Worm (Caenorhabditis elegans) whole organism, young adult: Measurements from ENCODE around the gene F17C11.4.

Experiments
- B0019.2 ChIP-seq: fragments of 200-800 bp; sonication (Bioruptor generic); conservative IDR thresholded peaks from 2 replicates; pipeline ENCODE4 v1.3.6; 2022; ENCODE audit warnings: missing genetic modification reagents, missing genetic modification characterization, missing compliant biosample characterization
- B0035.1 ChIP-seq: sonication (generic microtip); optimal IDR thresholded peaks from 2 replicates; lab custom pipeline; 2016; ENCODE audit warnings: missing genetic modification characterization, mild to moderate bottlenecking, missing compliant biosample characterization, missing genotype, missing genetic modification reagents
- C17E4.6 ChIP-seq: fragments of 200-800 bp; sonication (Bioruptor generic); IDR thresholded peaks from 2 replicates; pipeline ENCODE4 v1.3.6; 2022; ENCODE audit warnings: missing genetic modification reagents, missing genetic modification characterization, missing compliant biosample characterization
- F10E7.11 ChIP-seq: sonication (generic microtip); optimal IDR thresholded peaks from 2 replicates; lab custom pipeline; 2017; ENCODE audit warnings: mild to moderate bottlenecking, missing genetic modification characterization, moderate library complexity, missing compliant biosample characterization
- F22D6.2 ChIP-seq: sonication (generic microtip); optimal IDR thresholded peaks from 2 replicates; lab custom pipeline; 2016; ENCODE audit warnings: mild to moderate bottlenecking, missing genetic modification characterization, missing compliant biosample characterization
- F23B12.7 ChIP-seq: sonication (generic microtip); optimal IDR thresholded peaks from 2 replicates; lab custom pipeline; 2017; ENCODE audit warnings: missing genetic modification characterization, mild to moderate bottlenecking, missing compliant biosample characterization, antibody characterized with exemption, moderate library complexity; ENCODE audit not compliant: insufficient read depth
- F37B4.10 ChIP-seq: fragments of 200-800 bp; sonication (Bioruptor generic); IDR thresholded peaks from 2 replicates; pipeline ENCODE4 v1.3.6; 2022; ENCODE audit warnings: missing genetic modification characterization, missing compliant biosample characterization
- F52B5.7 ChIP-seq: sonication (generic microtip); optimal IDR thresholded peaks from 2 replicates; lab custom pipeline; 2016; ENCODE audit warnings: mild to moderate bottlenecking, missing genetic modification characterization, missing compliant biosample characterization
- F57C9.4 ChIP-seq: sonication (generic microtip); optimal IDR thresholded peaks from 2 replicates; lab custom pipeline; 2017; ENCODE audit warnings: mild to moderate bottlenecking, missing genetic modification characterization, missing compliant biosample characterization
- K12H6.12 ChIP-seq: fragments of 200-800 bp; sonication (Bioruptor generic); optimal IDR thresholded peaks from 2 replicates; lab custom pipeline; 2018; ENCODE audit warnings: mild to moderate bottlenecking, missing genetic modification characterization, missing compliant biosample characterization
- Y56A3A.18 ChIP-seq: fragments of 200-800 bp; sonication (Bioruptor generic); IDR thresholded peaks from 2 replicates; pipeline ENCODE4 v1.3.6; 2022; ENCODE audit warnings: missing genetic modification reagents, missing genetic modification characterization, missing compliant biosample characterization
- Y79H2A.3 ChIP-seq: fragments of 200-800 bp; sonication (Bioruptor generic); conservative IDR thresholded peaks from 2 replicates; pipeline ENCODE4 v1.3.6; 2022; ENCODE audit warnings: missing genetic modification reagents, missing genetic modification characterization, missing compliant biosample characterization
- Y95B8A.8 ChIP-seq: fragments of 200-800 bp; sonication (Bioruptor generic); IDR thresholded peaks from 2 replicates; pipeline ENCODE4 v1.3.6; 2022; ENCODE audit warnings: missing genetic modification reagents, missing genetic modification characterization, missing compliant biosample characterization
- akir-1 ChIP-seq: fragments of 200-800 bp; sonication (Bioruptor generic); optimal IDR thresholded peaks from 2 replicates; lab custom pipeline; 2018; ENCODE audit warnings: mild to moderate bottlenecking, missing genetic modification characterization, moderate library complexity, missing compliant biosample characterization
- attf-3 ChIP-seq: fragments of 200-800 bp; sonication (Bioruptor generic); conservative IDR thresholded peaks from 2 replicates; pipeline ENCODE4 v1.3.6; 2022; ENCODE audit warnings: missing genetic modification reagents, missing genetic modification characterization, missing compliant biosample characterization
- attf-5 ChIP-seq: fragments of 200-800 bp; sonication (Bioruptor generic); optimal IDR thresholded peaks from 2 replicates; lab custom pipeline; 2018; ENCODE audit warnings: mild to moderate bottlenecking, missing genetic modification characterization, missing compliant biosample characterization
- cebp-1 ChIP-seq, 2 experiments: fragments of 200-800 bp in 1 of 2; sonication (Bioruptor generic) in 1 of 2; sonication (generic microtip) in 1 of 2; IDR thresholded peaks in 1 of 2; optimal IDR thresholded peaks in 1 of 2; 2 replicates each; pipeline versions ENCODE4 v1.3.6 to Lab custom; 2017 to 2022; ENCODE audit warnings: missing compliant biosample characterization in 2 of 2, missing genetic modification characterization in 2 of 2, mild to moderate bottlenecking in 1 of 2, missing genetic modification reagents in 1 of 2, moderate library complexity in 1 of 2
- cebp-2 ChIP-seq: fragments of 200-800 bp; sonication (Bioruptor generic); IDR thresholded peaks from 2 replicates; pipeline ENCODE4 v1.3.6; 2022; ENCODE audit warnings: missing genetic modification characterization, missing compliant biosample characterization
- ceh-27 ChIP-seq: fragments of 200-800 bp; sonication (Bioruptor generic); optimal IDR thresholded peaks from 2 replicates; lab custom pipeline; 2018; ENCODE audit warnings: mild to moderate bottlenecking, missing genetic modification characterization, moderate library complexity, missing compliant biosample characterization
- ceh-91 ChIP-seq: fragments of 200-800 bp; sonication (Bioruptor generic); IDR thresholded peaks from 2 replicates; pipeline ENCODE4 v1.3.6; 2022; ENCODE audit warnings: missing genetic modification reagents, missing genetic modification characterization, missing compliant biosample characterization
- efl-1 ChIP-seq: fragments of 150-350 bp; optimal IDR thresholded peaks from 2 replicates; lab custom pipeline; 2014; ENCODE audit warnings: missing biosample characterization, missing genetic modification reagents, missing genetic modification characterization
- egl-18 ChIP-seq: fragments of 200-800 bp; sonication (Bioruptor generic); IDR thresholded peaks from 2 replicates; pipeline ENCODE4 v1.3.6; 2022; ENCODE audit warnings: missing genetic modification reagents, missing genetic modification characterization, missing compliant biosample characterization
- egl-44 ChIP-seq: fragments of 200-800 bp; sonication (Bioruptor generic); IDR thresholded peaks from 2 replicates; pipeline ENCODE4 v1.3.6; 2022; ENCODE audit warnings: missing genetic modification reagents, missing genetic modification characterization, missing compliant biosample characterization
- ekl-4 ChIP-seq: fragments of 200-800 bp; sonication (Bioruptor generic); IDR thresholded peaks from 2 replicates; pipeline ENCODE4 v1.3.6; 2022; ENCODE audit warnings: missing genetic modification reagents, missing genetic modification characterization, missing compliant biosample characterization
- ets-4 ChIP-seq: fragments of 200-800 bp; sonication (Bioruptor generic); optimal IDR thresholded peaks from 2 replicates; lab custom pipeline; 2018; ENCODE audit warnings: mild to moderate bottlenecking, missing genetic modification characterization, missing compliant biosample characterization
- fkh-3 ChIP-seq: sonication (generic microtip); optimal IDR thresholded peaks from 2 replicates; lab custom pipeline; 2016; ENCODE audit warnings: mild to moderate bottlenecking, missing genetic modification characterization, missing compliant biosample characterization
- him-1 ChIP-seq: sonication (generic microtip); optimal IDR thresholded peaks from 2 replicates; lab custom pipeline; 2016; ENCODE audit warnings: missing genotype, missing genetic modification reagents, missing genetic modification characterization, missing compliant biosample characterization
- hlh-12 ChIP-seq: sonication (generic microtip); optimal IDR thresholded peaks from 2 replicates; lab custom pipeline; 2016; ENCODE audit warnings: missing genetic modification characterization, missing compliant biosample characterization
- lin-26 ChIP-seq: fragments of 200-800 bp; sonication (Bioruptor generic); IDR thresholded peaks from 2 replicates; pipeline ENCODE4 v1.3.6; 2022; ENCODE audit warnings: missing genetic modification reagents, missing genetic modification characterization, missing compliant biosample characterization
- lin-35 ChIP-seq, 3 experiments: fragments of 150-350 bp in 2 of 3; sonication (generic microtip) in 1 of 3; optimal IDR thresholded peaks; 2 replicates each; lab custom pipeline; 2014 to 2018; ENCODE audit warnings: missing biosample characterization in 3 of 3, missing genetic modification characterization in 3 of 3, missing genetic modification reagents in 3 of 3
- lin-40 ChIP-seq: sonication (generic microtip); optimal IDR thresholded peaks from 2 replicates; lab custom pipeline; 2016; ENCODE audit warnings: missing genetic modification characterization, mild to moderate bottlenecking, missing compliant biosample characterization, missing genotype, missing genetic modification reagents
- lin-54 ChIP-seq: fragments of 200-800 bp; sonication (Bioruptor generic); optimal IDR thresholded peaks from 2 replicates; lab custom pipeline; 2018; ENCODE audit warnings: mild to moderate bottlenecking, missing genetic modification characterization, missing compliant biosample characterization
- lsy-27 ChIP-seq: sonication (generic microtip); optimal IDR thresholded peaks from 2 replicates; lab custom pipeline; 2017; ENCODE audit warnings: missing genetic modification characterization, mild to moderate bottlenecking, missing compliant biosample characterization, antibody characterized with exemption, missing genotype, borderline replicate concordance; ENCODE audit not compliant: insufficient read depth
- madf-3 ChIP-seq: fragments of 200-800 bp; sonication (Bioruptor generic); IDR thresholded peaks from 2 replicates; pipeline ENCODE4 v1.3.6; 2022; ENCODE audit warnings: missing genetic modification reagents, missing genetic modification characterization, missing compliant biosample characterization
- nfya-2 ChIP-seq: fragments of 200-800 bp; sonication (Bioruptor generic); IDR thresholded peaks from 2 replicates; pipeline ENCODE4 v1.3.6; 2022; ENCODE audit warnings: missing genetic modification reagents, missing genetic modification characterization, missing compliant biosample characterization
- nhr-80 ChIP-seq: sonication (generic microtip); optimal IDR thresholded peaks from 2 replicates; lab custom pipeline; 2016; ENCODE audit warnings: missing genetic modification characterization, missing compliant biosample characterization
- repo-1 ChIP-seq: sonication (generic microtip); optimal IDR thresholded peaks from 2 replicates; lab custom pipeline; 2017; ENCODE audit warnings: mild to moderate bottlenecking, missing genetic modification characterization, missing compliant biosample characterization
- rpc-1 ChIP-seq, 2 experiments: fragments of 150-350 bp in 1 of 2; sonication (generic microtip) in 1 of 2; optimal IDR thresholded peaks; 2 replicates each; lab custom pipeline; 2014 to 2018; ENCODE audit warnings: missing biosample characterization in 1 of 2, missing genetic modification characterization in 1 of 2, missing genetic modification reagents in 1 of 2, missing genotype in 1 of 2
- sea-2 ChIP-seq: fragments of 200-800 bp; sonication (Bioruptor generic); IDR thresholded peaks from 2 replicates; pipeline ENCODE4 v1.3.6; 2022; ENCODE audit warnings: missing genetic modification characterization, missing compliant biosample characterization
- snpc-4 ChIP-seq, 5 experiments: fragments of 150-350 bp in 1 of 5; sonication (generic microtip) in 4 of 5; optimal IDR thresholded peaks; 2 replicates each; lab custom pipeline; 2014 to 2018; ENCODE audit warnings: missing genetic modification characterization in 5 of 5, missing biosample characterization in 3 of 5, antibody characterized with exemption in 2 of 5, mild to moderate bottlenecking in 2 of 5, missing compliant biosample characterization in 2 of 5, missing genotype in 2 of 5, moderate library complexity in 2 of 5, missing genetic modification reagents in 1 of 5
- somi-1 ChIP-seq: fragments of 200-800 bp; sonication (Bioruptor generic); optimal IDR thresholded peaks from 2 replicates; lab custom pipeline; 2018; ENCODE audit warnings: mild to moderate bottlenecking, missing genetic modification characterization, missing compliant biosample characterization
- tbx-9 ChIP-seq: sonication (generic microtip); optimal IDR thresholded peaks from 2 replicates; lab custom pipeline; 2016; ENCODE audit warnings: borderline replicate concordance, missing genetic modification characterization, inconsistent platforms, missing compliant biosample characterization
- unc-62 ChIP-seq: fragments of 150-350 bp; optimal IDR thresholded peaks from 2 replicates; lab custom pipeline; 2014; ENCODE audit warnings: missing biosample characterization, missing genetic modification reagents, missing genetic modification characterization
- xnd-1 ChIP-seq: sonication (generic microtip); optimal IDR thresholded peaks from 2 replicates; lab custom pipeline; 2016; ENCODE audit warnings: missing genotype, missing genetic modification reagents, missing genetic modification characterization, missing compliant biosample characterization
- ztf-26 ChIP-seq: sonication (generic microtip); optimal IDR thresholded peaks from 2 replicates; lab custom pipeline; 2017; ENCODE audit warnings: missing genetic modification characterization, missing compliant biosample characterization
- ztf-3 ChIP-seq: fragments of 200-800 bp; sonication (Bioruptor generic); optimal IDR thresholded peaks from 2 replicates; lab custom pipeline; 2018; ENCODE audit warnings: mild to moderate bottlenecking, missing genetic modification characterization, missing compliant biosample characterization

Gene F17C11.4

DNA sequence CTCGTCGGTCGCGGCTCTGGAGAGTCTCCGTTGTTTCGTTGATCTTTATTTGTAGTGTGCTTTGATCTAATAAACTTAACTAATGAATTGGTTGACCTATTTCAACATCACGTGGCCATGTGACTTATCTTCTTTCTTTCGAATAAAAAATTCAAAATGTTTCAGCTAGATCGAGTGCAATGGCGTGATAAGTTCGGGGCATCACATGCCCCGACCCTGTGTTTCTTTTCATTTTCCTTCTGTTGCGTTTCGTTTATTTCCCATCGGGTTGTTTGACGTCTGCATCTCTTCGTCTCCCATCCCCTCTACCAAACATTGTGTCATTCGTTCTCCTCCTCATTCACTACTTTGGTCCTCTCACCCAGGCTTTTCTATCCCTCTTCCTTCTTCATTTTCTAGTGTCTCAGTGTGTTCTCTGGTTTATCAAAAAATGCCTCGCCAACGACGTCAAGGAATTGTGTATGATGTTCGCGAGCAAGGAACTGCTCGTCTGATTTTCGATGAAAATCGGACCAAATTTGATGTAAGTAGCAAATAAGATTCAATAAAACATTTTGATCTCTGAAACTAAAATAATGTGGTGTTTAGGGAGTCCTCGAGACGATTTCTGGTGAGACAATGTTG is at the start of gene F17C11.4:
Gene F17C11.4 (plus strand): TSS at position 206 of the 624 bp plus-strand sequence.
- no peak for TF ChIP-seq Y56A3A.18 (GFP tag; lab: Robert Waterston, UW)
- no peak for TF ChIP-seq Y95B8A.8 (GFP tag; lab: Robert Waterston, UW)
- peak; percentile 77 for TF ChIP-seq cebp-1 (GFP tag; IDR thresholded peaks at IDR 0.05; lab: Robert Waterston, UW)
- TF ChIP-seq cebp-1 (tag; optimal IDR thresholded peaks at IDR 0.05; lab: Kevin White, UChicago), result peak; percentile 91
- TF ChIP-seq snpc-4 (GFP tag; optimal IDR thresholded peaks at IDR 0.05; lab: Kevin White, UChicago), result no peak
- peak in 2 of 4 experiments; percentile 33 to 40 for TF ChIP-seq snpc-4 (tag; optimal IDR thresholded peaks at IDR 0.05; lab: Kevin White, UChicago)
- no peak for TF ChIP-seq attf-3 (GFP tag; lab: Robert Waterston, UW)
- no peak for TF ChIP-seq C17E4.6 (GFP tag; lab: Robert Waterston, UW)
- TF ChIP-seq lsy-27 (tag; lab: Kevin White, UChicago), result no peak
- TF ChIP-seq F23B12.7, result no peak
- no peak for TF ChIP-seq xnd-1 (tag; lab: Kevin White, UChicago)
- TF ChIP-seq attf-5 (GFP tag; lab: Kevin White, UChicago), result peak; percentile 74
- TF ChIP-seq repo-1 (tag; lab: Kevin White, UChicago), result no peak
- TF ChIP-seq ekl-4 (GFP tag; lab: Robert Waterston, UW), result peak; percentile 40; the same call in 1 of the 2 replicates
- no peak for TF ChIP-seq B0019.2 (GFP tag; lab: Robert Waterston, UW)
- TF ChIP-seq F52B5.7 (tag; lab: Kevin White, UChicago), result no peak
- no peak for TF ChIP-seq ceh-91 (GFP tag; lab: Robert Waterston, UW)
- no peak for TF ChIP-seq egl-18
- no peak for TF ChIP-seq F37B4.10 (GFP tag; lab: Robert Waterston, UW)
- TF ChIP-seq lin-54 (GFP tag; lab: Kevin White, UChicago), result peak; percentile 20
- TF ChIP-seq ztf-26 (tag; lab: Kevin White, UChicago), result peak; percentile 39
- 0 out of 2 replicates have a peak, but pooled peaks have one; percentile 61 for TF ChIP-seq egl-44
- TF ChIP-seq ztf-3 (GFP tag; lab: Kevin White, UChicago), result no peak
- TF ChIP-seq lin-26, result peak; percentile 66; the same call in 1 of the 2 replicates
- no peak for TF ChIP-seq him-1 (tag; lab: Kevin White, UChicago)
- TF ChIP-seq tbx-9 (tag; lab: Kevin White, UChicago), result no peak
- TF ChIP-seq nfya-2 (GFP tag; lab: Robert Waterston, UW), result no peak
- no peak for TF ChIP-seq ceh-27 (GFP tag; lab: Kevin White, UChicago)
- TF ChIP-seq sea-2 (GFP tag; lab: Robert Waterston, UW), result no peak
- no peak for TF ChIP-seq fkh-3 (tag; lab: Kevin White, UChicago)
- TF ChIP-seq hlh-12, result no peak
- TF ChIP-seq somi-1 (GFP tag; lab: Kevin White, UChicago), result peak; percentile 85
- TF ChIP-seq akir-1 (GFP tag; lab: Kevin White, UChicago), result no peak
- peak; percentile 66 for TF ChIP-seq K12H6.12
- TF ChIP-seq ets-4 (GFP tag; lab: Kevin White, UChicago), result no peak
- TF ChIP-seq madf-3, result no peak
- TF ChIP-seq unc-62 (GFP tag; lab: Kevin White, UChicago), result peak; percentile 41
- TF ChIP-seq efl-1 (GFP tag; lab: Kevin White, UChicago), result no peak
- TF ChIP-seq rpc-1 (optimal IDR thresholded peaks at IDR 0.05; lab: Kevin White, UChicago), result no peak
- TF ChIP-seq rpc-1 (tag; optimal IDR thresholded peaks at IDR 0.05; lab: Kevin White, UChicago), result no peak
- peak; percentile 85 for TF ChIP-seq nhr-80 (tag; lab: Kevin White, UChicago)
- no peak for TF ChIP-seq F10E7.11 (tag; lab: Kevin White, UChicago)
- peak; percentile 18 for TF ChIP-seq F22D6.2 (tag; lab: Kevin White, UChicago)
- no peak for TF ChIP-seq Y79H2A.3 (GFP tag; lab: Robert Waterston, UW)
- TF ChIP-seq cebp-2 (GFP tag; lab: Robert Waterston, UW), result no peak
- TF ChIP-seq lin-40 (tag; lab: Kevin White, UChicago), result peak; percentile 67
- no peak for TF ChIP-seq B0035.1 (tag; lab: Kevin White, UChicago)
- TF ChIP-seq lin-35 (GFP tag; optimal IDR thresholded peaks at IDR 0.05; lab: Kevin White, UChicago), result no peak
- peak; percentile 20 for TF ChIP-seq F57C9.4 (tag; lab: Kevin White, UChicago)
